Worm (Caenorhabditis elegans) whole organism, L1 larva: Measurements from ENCODE around the gene lin-3.

ENCODE experiments used
- F16B12.6 ChIP-seq: fragments of 150-350 bp; optimal IDR thresholded peaks from 2 replicates; lab custom pipeline; 2014; ENCODE audit warnings: missing biosample characterization, missing genetic modification characterization
- aly-2 ChIP-seq: fragments of 150-350 bp; optimal IDR thresholded peaks from 2 replicates; lab custom pipeline; 2014; ENCODE audit warnings: missing biosample characterization, missing genetic modification characterization
- ces-1 ChIP-seq: fragments of 150-350 bp; optimal IDR thresholded peaks from 2 replicates; lab custom pipeline; 2014; ENCODE audit warnings: missing biosample characterization, missing genetic modification reagents, missing genetic modification characterization
- egl-27 ChIP-seq, 2 experiments: fragments of 150-350 bp in 1 of 2; sonication (generic microtip); optimal IDR thresholded peaks; 3 replicates each; lab custom pipeline; 2017 to 2018; ENCODE audit warnings: missing biosample characterization in 2 of 2, missing genetic modification characterization in 2 of 2, missing genetic modification reagents in 2 of 2
- elt-2 ChIP-seq: sonication (generic microtip); optimal IDR thresholded peaks from 2 replicates; lab custom pipeline; 2016; ENCODE audit warnings: missing genetic modification characterization, mild to moderate bottlenecking, inconsistent platforms, missing compliant biosample characterization, missing genetic modification reagents
- nhr-237 ChIP-seq: fragments of 150-350 bp; optimal IDR thresholded peaks from 2 replicates; lab custom pipeline; 2014; ENCODE audit warnings: missing biosample characterization, missing genetic modification characterization
- nhr-28 ChIP-seq: fragments of 150-350 bp; optimal IDR thresholded peaks from 2 replicates; lab custom pipeline; 2014; ENCODE audit warnings: missing biosample characterization, missing genetic modification characterization
- nhr-90 ChIP-seq: sonication (generic microtip); optimal IDR thresholded peaks from 2 replicates; lab custom pipeline; 2016; ENCODE audit warnings: mild to moderate bottlenecking, missing genetic modification characterization, missing compliant biosample characterization; ENCODE audit not compliant: poor library complexity
- unc-130 ChIP-seq: fragments of 150-350 bp; optimal IDR thresholded peaks from 2 replicates; lab custom pipeline; 2017; ENCODE audit warnings: missing biosample characterization, missing genetic modification characterization, inconsistent platforms
- xbp-1 ChIP-seq: sonication (generic microtip); optimal IDR thresholded peaks from 2 replicates; lab custom pipeline; 2016; ENCODE audit warnings: missing genetic modification characterization, missing compliant biosample characterization
- ztf-11 ChIP-seq, 2 experiments: sonication (generic microtip); optimal IDR thresholded peaks; 2 replicates each; lab custom pipeline; 2016 to 2017; ENCODE audit warnings: missing genetic modification characterization in 2 of 2, missing biosample characterization in 1 of 2, missing compliant biosample characterization in 1 of 2

- TF ChIP-seq nhr-90 (no peak), egl-27 (tag; optimal IDR thresholded peaks at IDR 0.05; lab: Kevin White, UChicago) (no peak), nhr-237 (tag; lab: Kevin White, UChicago) (no peak), ztf-11 (tag; optimal IDR thresholded peaks at IDR 0.05; lab: Kevin White, UChicago) (no peak), aly-2 (tag; lab: Kevin White, UChicago) (no peak), elt-2 (tag; lab: Kevin White, UChicago) (no peak), F16B12.6 (no peak), unc-130 (tag; lab: Kevin White, UChicago) (no peak), nhr-28 (tag; lab: Kevin White, UChicago) (no peak), ces-1 (GFP tag; lab: Kevin White, UChicago) (no peak), xbp-1 (tag; lab: Kevin White, UChicago) (no peak)
These were observed 24.4 kb downstream of the lin-3 start, which contains the start of gene Y5F2A.4 for ce11 chrIV:11078482-11078881.
